Fruit fly (Drosophila melanogaster) whole organism, embryonic: Measurements from ENCODE around the gene CG18213.

Experiments
- Abd-B ChIP-seq: fragments of 200-800 bp; sonication (Bioruptor generic); optimal IDR thresholded peaks from 2 replicates; lab custom pipeline; 2018; ENCODE audit warnings: missing biosample characterization, mild to moderate bottlenecking, missing genetic modification characterization, moderate library complexity
- CG10321 ChIP-seq: fragments of 200-800 bp; sonication (Bioruptor generic); IDR thresholded peaks from 2 replicates; pipeline ENCODE4 v1.3.6; 2022; ENCODE audit warnings: missing biosample characterization, missing genetic modification characterization
- CG10979 ChIP-seq: fragments of 200-800 bp; sonication (Bioruptor generic); optimal IDR thresholded peaks from 2 replicates; lab custom pipeline; 2018; ENCODE audit warnings: missing biosample characterization, mild to moderate bottlenecking, missing genetic modification characterization, moderate library complexity
- CG11560 ChIP-seq: fragments of 200-800 bp; sonication (Bioruptor generic); IDR thresholded peaks from 3 replicates; pipeline ENCODE4 v1.3.6; 2022; ENCODE audit warnings: missing biosample characterization, missing genetic modification characterization
- CG12155 ChIP-seq: fragments of 200-800 bp; sonication (Bioruptor generic); optimal IDR thresholded peaks from 3 replicates; lab custom pipeline; 2016; ENCODE audit warnings: missing biosample characterization, missing genetic modification characterization
- CG12219 ChIP-seq: fragments of 200-800 bp; sonication (Bioruptor generic); optimal IDR thresholded peaks from 3 replicates; lab custom pipeline; 2018; ENCODE audit warnings: missing biosample characterization, mild to moderate bottlenecking, missing genetic modification characterization
- CG12942 ChIP-seq: fragments of 200-800 bp; sonication (Bioruptor generic); optimal IDR thresholded peaks from 3 replicates; lab custom pipeline; 2016; ENCODE audit warnings: missing biosample characterization, missing genetic modification characterization
- CG13624 ChIP-seq: fragments of 200-800 bp; sonication (Bioruptor generic); optimal IDR thresholded peaks from 2 replicates; lab custom pipeline; 2016; ENCODE audit warnings: missing biosample characterization, missing genetic modification characterization
- CG14050 ChIP-seq: fragments of 200-800 bp; sonication (Bioruptor generic); IDR thresholded peaks from 3 replicates; pipeline ENCODE4 v1.3.6; 2022; ENCODE audit warnings: missing biosample characterization, missing genetic modification characterization
- CG15514 ChIP-seq: fragments of 200-800 bp; sonication (Bioruptor generic); optimal IDR thresholded peaks from 3 replicates; lab custom pipeline; 2017; ENCODE audit warnings: missing biosample characterization, missing genetic modification characterization, mild to moderate bottlenecking, moderate library complexity, missing genetic modification reagents
- CG17328 ChIP-seq: fragments of 200-800 bp; sonication (Bioruptor generic); IDR thresholded peaks from 2 replicates; pipeline ENCODE4 v1.3.6; 2022; ENCODE audit warnings: missing biosample characterization, missing genetic modification characterization
- CG17361 ChIP-seq: fragments of 200-800 bp; sonication (Bioruptor generic); IDR thresholded peaks from 3 replicates; pipeline ENCODE4 v1.3.6; 2022; ENCODE audit warnings: missing biosample characterization, missing genetic modification characterization
- CG1792 ChIP-seq: fragments of 200-800 bp; sonication (Bioruptor generic); optimal IDR thresholded peaks from 2 replicates; lab custom pipeline; 2016; ENCODE audit warnings: missing biosample characterization, missing genetic modification characterization
- CG1832 ChIP-seq: fragments of 200-800 bp; sonication (Bioruptor generic); optimal IDR thresholded peaks from 2 replicates; lab custom pipeline; 2017; ENCODE audit warnings: missing biosample characterization, mild to moderate bottlenecking, missing genetic modification characterization, inconsistent platforms
- CG2875 ChIP-seq: fragments of 200-800 bp; sonication (Bioruptor generic); optimal IDR thresholded peaks from 2 replicates; lab custom pipeline; 2017; ENCODE audit warnings: missing biosample characterization, mild to moderate bottlenecking, missing genetic modification characterization, missing genetic modification reagents
- CG31224 ChIP-seq: fragments of 200-800 bp; sonication (Bioruptor generic); IDR thresholded peaks from 2 replicates; pipeline ENCODE4 v1.3.6; 2022; ENCODE audit warnings: missing biosample characterization, missing genetic modification characterization
- CG3281 ChIP-seq: fragments of 200-800 bp; sonication (Bioruptor generic); optimal IDR thresholded peaks from 3 replicates; lab custom pipeline; 2017; ENCODE audit warnings: missing biosample characterization, mild to moderate bottlenecking, missing genetic modification characterization
- CG33213 ChIP-seq: fragments of 200-800 bp; sonication (Bioruptor generic); optimal IDR thresholded peaks from 3 replicates; lab custom pipeline; 2016; ENCODE audit warnings: missing biosample characterization, missing genetic modification characterization
- CG34376 ChIP-seq: fragments of 200-800 bp; sonication (Bioruptor generic); optimal IDR thresholded peaks from 2 replicates; lab custom pipeline; 2018; ENCODE audit warnings: missing biosample characterization, mild to moderate bottlenecking, missing genetic modification characterization
- CG6175 ChIP-seq: fragments of 200-800 bp; sonication (Bioruptor generic); IDR thresholded peaks from 3 replicates; pipeline ENCODE4 v1.3.6; 2022; ENCODE audit warnings: missing biosample characterization, missing genetic modification characterization
- CG6813 ChIP-seq: fragments of 200-800 bp; sonication (Bioruptor generic); optimal IDR thresholded peaks from 2 replicates; lab custom pipeline; 2017; ENCODE audit warnings: missing biosample characterization, missing genetic modification characterization, mild to moderate bottlenecking, moderate library complexity, missing genetic modification reagents
- CG8290 ChIP-seq, 3 experiments: fragments of 200-800 bp; sonication (Bioruptor generic); optimal IDR thresholded peaks; 2 replicates each; lab custom pipeline; 2016 to 2019; ENCODE audit warnings: missing biosample characterization in 3 of 3, missing genetic modification characterization in 3 of 3, mild to moderate bottlenecking in 2 of 3, moderate library complexity in 1 of 3
- CG8924 ChIP-seq: fragments of 200-800 bp; optimal IDR thresholded peaks from 3 replicates; lab custom pipeline; 2019; ENCODE audit warnings: missing biosample characterization, mild to moderate bottlenecking, missing genetic modification characterization, moderate library complexity
- Dip3 ChIP-seq: fragments of 200-800 bp; sonication (Bioruptor generic); optimal IDR thresholded peaks from 3 replicates; lab custom pipeline; 2016; ENCODE audit warnings: missing biosample characterization, missing genetic modification characterization
- Dref ChIP-seq: fragments of 200-800 bp; sonication (Bioruptor generic); IDR thresholded peaks from 2 replicates; pipeline ENCODE4 v1.3.6; 2022; ENCODE audit warnings: missing biosample characterization, missing genetic modification characterization
- Elba2 ChIP-seq: fragments of 200-800 bp; sonication (Bioruptor generic); optimal IDR thresholded peaks from 3 replicates; lab custom pipeline; 2016; ENCODE audit warnings: missing biosample characterization, missing genetic modification characterization
- H15 ChIP-seq: fragments of 200-800 bp; sonication (Bioruptor generic); IDR thresholded peaks from 3 replicates; pipeline ENCODE4 v1.3.6; 2022; ENCODE audit warnings: missing biosample characterization, missing genetic modification characterization
- HmgZ ChIP-seq: fragments of 200-800 bp; sonication (Bioruptor generic); optimal IDR thresholded peaks from 2 replicates; lab custom pipeline; 2018; ENCODE audit warnings: missing biosample characterization, mild to moderate bottlenecking, missing genetic modification characterization
- Kr ChIP-seq: fragments of 200-800 bp; sonication (Bioruptor generic); optimal IDR thresholded peaks from 2 replicates; lab custom pipeline; 2017; ENCODE audit warnings: missing biosample characterization, mild to moderate bottlenecking, missing genetic modification characterization
- NC2α ChIP-seq: fragments of 200-800 bp; sonication (Bioruptor generic); optimal IDR thresholded peaks from 2 replicates; lab custom pipeline; 2016; ENCODE audit warnings: missing biosample characterization, missing genetic modification characterization
- NK7.1 ChIP-seq: fragments of 200-800 bp; sonication (Bioruptor generic); optimal IDR thresholded peaks from 3 replicates; lab custom pipeline; 2016; ENCODE audit warnings: missing biosample characterization, missing genetic modification characterization
- Rfx ChIP-seq: fragments of 200-800 bp; sonication (Bioruptor generic); IDR thresholded peaks from 2 replicates; pipeline ENCODE4 v1.3.6; 2022; ENCODE audit warnings: missing biosample characterization, missing genetic modification characterization
- Vsx1 ChIP-seq: fragments of 200-800 bp; sonication (Bioruptor generic); optimal IDR thresholded peaks from 2 replicates; lab custom pipeline; 2017; ENCODE audit warnings: missing biosample characterization, mild to moderate bottlenecking, missing genetic modification characterization, missing genetic modification reagents
- bab2 ChIP-seq: fragments of 200-800 bp; sonication (Bioruptor generic); optimal IDR thresholded peaks from 2 replicates; lab custom pipeline; 2016; ENCODE audit warnings: missing biosample characterization, missing genetic modification characterization
- crol ChIP-seq: fragments of 200-800 bp; sonication (Bioruptor generic); IDR thresholded peaks from 2 replicates; pipeline ENCODE4 v1.3.6; 2022; ENCODE audit warnings: missing biosample characterization, missing genetic modification characterization
- dimm ChIP-seq: fragments of 200-800 bp; sonication (Bioruptor generic); IDR thresholded peaks from 2 replicates; pipeline ENCODE4 v1.3.6; 2022; ENCODE audit warnings: missing biosample characterization, missing genetic modification characterization
- dysf ChIP-seq: fragments of 200-800 bp; sonication (Bioruptor generic); IDR thresholded peaks from 3 replicates; pipeline ENCODE4 v1.3.6; 2022; ENCODE audit warnings: missing biosample characterization, missing genetic modification characterization
- en ChIP-seq: fragments of 200-800 bp; sonication (Bioruptor generic); optimal IDR thresholded peaks from 2 replicates; lab custom pipeline; 2016; ENCODE audit warnings: missing biosample characterization, missing genetic modification characterization
- eyg ChIP-seq: fragments of 200-800 bp; sonication (Bioruptor generic); optimal IDR thresholded peaks from 3 replicates; lab custom pipeline; 2016; ENCODE audit warnings: missing biosample characterization, missing genetic modification characterization
- gem ChIP-seq: fragments of 200-800 bp; sonication (Bioruptor generic); optimal IDR thresholded peaks from 2 replicates; lab custom pipeline; 2019; ENCODE audit warnings: missing biosample characterization, mild to moderate bottlenecking, missing genetic modification characterization, moderate library complexity
- gro ChIP-seq: fragments of 200-800 bp; sonication (Bioruptor generic); optimal IDR thresholded peaks from 2 replicates; lab custom pipeline; 2016; ENCODE audit warnings: missing biosample characterization, missing genetic modification characterization
- ind ChIP-seq: fragments of 200-800 bp; sonication (Bioruptor generic); optimal IDR thresholded peaks from 3 replicates; lab custom pipeline; 2016; ENCODE audit warnings: missing biosample characterization, missing genetic modification characterization
- insv ChIP-seq, 2 experiments: fragments of 200-800 bp; sonication (Bioruptor generic); optimal IDR thresholded peaks; 3 replicates each; lab custom pipeline; 2016 to 2018; ENCODE audit warnings: missing biosample characterization in 2 of 2, missing genetic modification characterization in 2 of 2
- jigr1 ChIP-seq: fragments of 200-800 bp; sonication (Bioruptor generic); IDR thresholded peaks from 3 replicates; pipeline ENCODE4 v1.3.6; 2022; ENCODE audit warnings: missing biosample characterization, missing genetic modification characterization
- jumu ChIP-seq: fragments of 200-800 bp; sonication (Bioruptor generic); optimal IDR thresholded peaks from 3 replicates; lab custom pipeline; 2016; ENCODE audit warnings: missing biosample characterization, missing genetic modification characterization
- klu ChIP-seq: fragments of 200-800 bp; sonication (Bioruptor generic); IDR thresholded peaks from 2 replicates; pipeline ENCODE4 v1.3.6; 2022; ENCODE audit warnings: missing biosample characterization, missing genetic modification characterization
- nerfin-2 ChIP-seq: fragments of 200-800 bp; sonication (Bioruptor generic); IDR thresholded peaks from 2 replicates; pipeline ENCODE4 v1.3.6; 2022; ENCODE audit warnings: missing biosample characterization, missing genetic modification characterization; ENCODE audit not compliant: partially characterized antibody
- onecut ChIP-seq: fragments of 200-800 bp; sonication (Bioruptor generic); IDR thresholded peaks from 2 replicates; pipeline ENCODE4 v1.3.6; 2022; ENCODE audit warnings: missing biosample characterization, missing genetic modification characterization
- run ChIP-seq: fragments of 200-800 bp; sonication (Bioruptor generic); optimal IDR thresholded peaks from 3 replicates; lab custom pipeline; 2018; ENCODE audit warnings: missing biosample characterization, mild to moderate bottlenecking, missing genetic modification characterization
- scrt ChIP-seq: fragments of 200-800 bp; sonication (Bioruptor generic); optimal IDR thresholded peaks from 2 replicates; lab custom pipeline; 2018; ENCODE audit warnings: missing biosample characterization, mild to moderate bottlenecking, missing genetic modification characterization, moderate library complexity
- wdn ChIP-seq: fragments of 200-800 bp; sonication (Bioruptor generic); IDR thresholded peaks from 2 replicates; pipeline ENCODE4 v1.3.6; 2022; ENCODE audit warnings: missing biosample characterization, missing genetic modification characterization
- yki ChIP-seq: fragments of >200 bp; optimal IDR thresholded peaks from 3 replicates; lab custom pipeline; 2018

CG18213 gene

DNA sequence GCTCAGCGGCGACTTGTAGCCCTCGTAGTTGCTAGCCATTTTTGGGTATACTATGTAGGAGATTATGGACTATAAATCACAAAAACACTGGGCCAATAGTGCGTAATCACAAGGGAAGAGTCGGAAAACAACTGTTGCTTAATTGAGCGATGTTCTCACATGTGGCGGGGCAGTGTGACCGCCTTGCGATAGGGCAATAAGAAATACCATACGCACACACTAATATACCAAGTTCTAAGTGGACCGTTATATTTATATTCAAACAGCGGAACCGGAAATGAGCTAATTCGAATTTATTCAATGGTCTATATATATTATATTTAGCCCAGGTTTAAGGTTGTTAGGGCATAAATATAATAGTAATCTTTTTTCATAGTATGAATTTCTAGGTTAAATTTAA is 19.0 kb downstream of the CG18213 start, which contains the start of gene Adsl (continued):
- no peak for TF ChIP-seq CG34376 (GFP tag; lab: Kevin White, UChicago)
- peak; percentile 39 for TF ChIP-seq en (GFP tag; lab: Kevin White, UChicago)
- no peak for TF ChIP-seq crol
- peak; percentile 41 for TF ChIP-seq CG8924
- peak; percentile 70 for TF ChIP-seq CG33213 (GFP tag; lab: Kevin White, UChicago)
- peak; percentile 73 for TF ChIP-seq CG10979 (tag; lab: Kevin White, UChicago)
- peak; percentile 73 for TF ChIP-seq CG17328
- TF ChIP-seq onecut (GFP tag; lab: Robert Waterston, UW) = peak; percentile 61
- TF ChIP-seq CG1792 (GFP tag; lab: Kevin White, UChicago) = no peak
- peak; percentile 19 for TF ChIP-seq CG13624
- peak in 1 of 2 experiments; percentile 68 for TF ChIP-seq insv (GFP tag; optimal IDR thresholded peaks at IDR 0.05; lab: Kevin White, UChicago)
- no peak for TF ChIP-seq Kr (GFP tag; lab: Kevin White, UChicago)
- TF ChIP-seq jigr1 = no peak
- TF ChIP-seq scrt (GFP tag; lab: Kevin White, UChicago) = peak; percentile 90
- no peak for TF ChIP-seq NK7.1 (GFP tag; lab: Kevin White, UChicago)
- no peak for TF ChIP-seq H15 (GFP tag; lab: Robert Waterston, UW)
- TF ChIP-seq dysf (GFP tag; lab: Robert Waterston, UW) = peak; percentile 17; the same call in 1 of the 3 replicates
- TF ChIP-seq CG6175 (GFP tag; lab: Robert Waterston, UW) = no peak
- peak; percentile 83 for TF ChIP-seq CG3281 (GFP tag; lab: Kevin White, UChicago)
- no peak for TF ChIP-seq gem
- no peak for TF ChIP-seq dimm (GFP tag; lab: Robert Waterston, UW)
- TF ChIP-seq Rfx (GFP tag; lab: Robert Waterston, UW) = no peak; the same call in none of the 2 replicates
- TF ChIP-seq CG15514 (GFP tag; lab: Kevin White, UChicago) = peak; percentile 96
- TF ChIP-seq CG31224 (GFP tag; lab: Robert Waterston, UW) = no peak
- TF ChIP-seq CG10321 (GFP tag; lab: Robert Waterston, UW) = peak; percentile 37; the same call in 1 of the 2 replicates
- peak; percentile 85 for TF ChIP-seq Vsx1 (GFP tag; lab: Kevin White, UChicago)
- TF ChIP-seq Elba2 = no peak
- no peak for TF ChIP-seq CG12155
- TF ChIP-seq eyg (GFP tag; lab: Kevin White, UChicago) = peak; percentile 3
- peak; percentile 27; the same call in 1 of the 3 replicates for TF ChIP-seq CG14050 (GFP tag; lab: Robert Waterston, UW)
- peak; percentile 76 for TF ChIP-seq CG12219 (GFP tag; lab: Kevin White, UChicago)
- TF ChIP-seq Dref (GFP tag; lab: Robert Waterston, UW) = no peak
- TF ChIP-seq ind = no peak
- no peak for TF ChIP-seq NC2α
- no peak for TF ChIP-seq jumu (GFP tag; lab: Kevin White, UChicago)
- peak; percentile 37 for TF ChIP-seq HmgZ
- no peak for TF ChIP-seq yki (lab: Kevin White, UChicago)
- TF ChIP-seq klu (GFP tag; lab: Robert Waterston, UW) = no peak
- no peak for TF ChIP-seq nerfin-2 (GFP tag; lab: Robert Waterston, UW)
- TF ChIP-seq run (tag; lab: Kevin White, UChicago) = no peak
- TF ChIP-seq gro (GFP tag; lab: Kevin White, UChicago) = no peak
- no peak for TF ChIP-seq Abd-B (GFP tag; lab: Kevin White, UChicago)
- TF ChIP-seq CG6813 (GFP tag; lab: Kevin White, UChicago) = peak; percentile 85
- peak; percentile 83 for TF ChIP-seq CG2875 (GFP tag; lab: Kevin White, UChicago)
- no peak for TF ChIP-seq CG8290 (GFP tag; optimal IDR thresholded peaks at IDR 0.05; lab: Kevin White, UChicago)
- peak in 1 of 2 experiments; percentile 3 for TF ChIP-seq CG8290 (tag; optimal IDR thresholded peaks at IDR 0.05; lab: Kevin White, UChicago)
- TF ChIP-seq bab2 = no peak
- TF ChIP-seq CG12942 (GFP tag; lab: Kevin White, UChicago) = no peak
- no peak for TF ChIP-seq Dip3 (GFP tag; lab: Kevin White, UChicago)
- no peak for TF ChIP-seq CG11560 (tag; lab: Robert Waterston, UW)
- TF ChIP-seq CG1832 (GFP tag; lab: Kevin White, UChicago) = no peak
- no peak; the same call in 1 of the 3 replicates for TF ChIP-seq CG17361 (GFP tag; lab: Robert Waterston, UW)
- no peak for TF ChIP-seq wdn (GFP tag; lab: Robert Waterston, UW)
